Fruit fly (Drosophila melanogaster): ENCODE data around the gene Lkr.

Gene Lkr

DNA sequence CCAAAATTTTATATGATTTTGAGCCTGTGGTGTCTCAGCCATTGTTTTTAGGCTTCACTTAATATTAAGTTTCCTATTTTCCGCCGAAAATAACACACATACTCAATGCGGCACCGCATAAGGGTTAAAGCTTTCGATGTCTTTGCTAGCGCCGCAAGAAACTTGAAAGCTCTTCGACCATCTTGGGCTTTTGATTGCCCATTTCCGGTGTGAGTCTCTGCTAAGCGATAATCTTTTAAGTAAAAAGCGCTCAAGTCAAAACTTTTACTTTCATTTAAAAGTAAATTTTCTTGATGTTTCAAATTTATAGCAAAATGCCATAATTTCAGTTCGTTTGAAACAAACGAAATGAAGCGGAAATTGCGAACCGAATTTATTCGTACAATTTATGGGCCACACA, 17.2 kb downstream of the Lkr start (continued):
- TF ChIP-seq kay (GFP tag; optimal IDR thresholded peaks at IDR 0.05) = no peak
- TF ChIP-seq Hr78 (GFP tag; optimal IDR thresholded peaks at IDR 0.05) = no peak
- peak; percentile 33; the same call in 2 of the 3 replicates for TF ChIP-seq croc (GFP tag; conservative IDR thresholded peaks at IDR 0.05)
- peak; percentile 39 for TF ChIP-seq CG8359 (GFP tag; optimal IDR thresholded peaks at IDR 0.05; ENCODE audit: borderline replicate concordance)
- peak; percentile 89 for TF ChIP-seq repo (GFP tag; optimal IDR thresholded peaks at IDR 0.05)
- TF ChIP-seq ken (GFP tag; IDR thresholded peaks at IDR 0.05) = peak; percentile 83
- TF ChIP-seq bab2 (GFP tag; optimal IDR thresholded peaks at IDR 0.05) = peak; percentile 62
- TF ChIP-seq onecut (GFP tag; IDR thresholded peaks at IDR 0.05) = peak; percentile 81; the same call in 1 of the 2 replicates
- peak; percentile 51 for TF ChIP-seq trem (tag; optimal IDR thresholded peaks at IDR 0.05)
- peak; percentile 53; the same call in 1 of the 2 replicates for TF ChIP-seq CG11696 (GFP tag; IDR thresholded peaks at IDR 0.05)
- no peak for TF ChIP-seq pan (optimal IDR thresholded peaks at IDR 0.05)
- TF ChIP-seq pan (GFP tag; optimal IDR thresholded peaks at IDR 0.05 in 1 of 2, IDR thresholded peaks at IDR 0.05 in 1 of 2) = peak in 1 of 2 experiments; percentile 89
- TF ChIP-seq odd (GFP tag; optimal IDR thresholded peaks at IDR 0.05) = peak; percentile 93
- TF ChIP-seq tna (GFP tag; IDR thresholded peaks at IDR 0.05; ENCODE audit: partially characterized antibody) = peak; percentile 28; the same call in 1 of the 2 replicates
- TF ChIP-seq Hr39 (optimal IDR thresholded peaks at IDR 0.05) = no peak
- TF ChIP-seq CG12155 (GFP tag; optimal IDR thresholded peaks at IDR 0.05) = peak; percentile 60
- peak; percentile 61 for TF ChIP-seq CG4730 (GFP tag; IDR thresholded peaks at IDR 0.05)
- peak; percentile 85; the same call in 2 of the 3 replicates for TF ChIP-seq gce (GFP tag; IDR thresholded peaks at IDR 0.05)
- TF ChIP-seq Dek (tag; optimal IDR thresholded peaks at IDR 0.05) = peak; percentile 81
- peak; percentile 73 for TF ChIP-seq fd64A (GFP tag; optimal IDR thresholded peaks at IDR 0.05)
- peak; percentile 65 for TF ChIP-seq CG17186 (GFP tag; optimal IDR thresholded peaks at IDR 0.05)
- TF ChIP-seq ro (GFP tag; IDR thresholded peaks at IDR 0.05) = peak; percentile 27; the same call in 1 of the 2 replicates
- TF ChIP-seq bbx (GFP tag; IDR thresholded peaks at IDR 0.05; ENCODE audit: partially characterized antibody) = peak; percentile 47; the same call in 1 of the 2 replicates
- no peak for TF ChIP-seq HLH4C (GFP tag; IDR thresholded peaks at IDR 0.05; ENCODE audit: partially characterized antibody)
- no peak for TF ChIP-seq CG8290 (GFP tag; optimal IDR thresholded peaks at IDR 0.05)
- peak in 1 of 2 experiments; percentile 84 for TF ChIP-seq CG8290 (tag; optimal IDR thresholded peaks at IDR 0.05)
- no peak for TF ChIP-seq hb (GFP tag; IDR thresholded peaks at IDR 0.05; ENCODE audit: partially characterized antibody)
- peak; percentile 65 for TF ChIP-seq Hand (GFP tag; optimal IDR thresholded peaks at IDR 0.05)
- TF ChIP-seq CG9437 (GFP tag; optimal IDR thresholded peaks at IDR 0.05) = peak; percentile 66
- no peak for TF ChIP-seq h (optimal IDR thresholded peaks at IDR 0.05)
- peak; percentile 37; the same call in 1 of the 2 replicates for TF ChIP-seq Taf1 (GFP tag; IDR thresholded peaks at IDR 0.05)
- peak; percentile 74 for TF ChIP-seq org-1 (GFP tag; optimal IDR thresholded peaks at IDR 0.05)
- no peak; the same call in 1 of the 2 replicates for TF ChIP-seq stc (GFP tag; IDR thresholded peaks at IDR 0.05)
- TF ChIP-seq CG8388 (GFP tag; optimal IDR thresholded peaks at IDR 0.05) = peak; percentile 82
- TF ChIP-seq Hey (tag; optimal IDR thresholded peaks at IDR 0.05) = peak; percentile 75
- no peak for TF ChIP-seq jigr1 (GFP tag; IDR thresholded peaks at IDR 0.05)
- TF ChIP-seq CG17829 (tag; optimal IDR thresholded peaks at IDR 0.05) = no peak
- TF ChIP-seq CG14667 (GFP tag; IDR thresholded peaks at IDR 0.05) = no peak
- peak; percentile 87 for TF ChIP-seq CG18764 (GFP tag; optimal IDR thresholded peaks at IDR 0.05)
- peak; percentile 97 for TF ChIP-seq Hmr (GFP tag; optimal IDR thresholded peaks at IDR 0.05)
- no peak for TF ChIP-seq mld (GFP tag; IDR thresholded peaks at IDR 0.05; ENCODE audit: partially characterized antibody)
- TF ChIP-seq caup (GFP tag; optimal IDR thresholded peaks at IDR 0.05; ENCODE audit: severe bottlenecking) = peak; percentile 97
- no peak for TF ChIP-seq Dfd (GFP tag; optimal IDR thresholded peaks at IDR 0.05)
- TF ChIP-seq pnt (GFP tag; optimal IDR thresholded peaks at IDR 0.05) = peak; percentile 5
- TF ChIP-seq chinmo (GFP tag; IDR thresholded peaks at IDR 0.05; ENCODE audit: partially characterized antibody) = peak; percentile 77; the same call in 1 of the 4 replicates
- TF ChIP-seq CG33213 (GFP tag; optimal IDR thresholded peaks at IDR 0.05) = peak; percentile 97
- no peak for TF ChIP-seq fru (optimal IDR thresholded peaks at IDR 0.05)
- TF ChIP-seq HmgD (GFP tag; optimal IDR thresholded peaks at IDR 0.05) = peak; percentile 75
- TF ChIP-seq vfl (GFP tag; optimal IDR thresholded peaks at IDR 0.05) = peak; percentile 78
- TF ChIP-seq CG17359 (tag; optimal IDR thresholded peaks at IDR 0.05) = peak; percentile 85
- no peak for TF ChIP-seq Gsc (GFP tag; IDR thresholded peaks at IDR 0.05)

Data from whole organism, embryonic.